Fruit fly (Drosophila melanogaster) whole organism, prepupa: ENCODE results near the gene Kah.

Experiments used
- Blimp-1 ChIP-seq: fragments of 200-800 bp; sonication (Bioruptor generic); optimal IDR thresholded peaks from 3 replicates; lab custom pipeline; 2017; ENCODE audit warnings: missing biosample characterization, missing genetic modification characterization, mild to moderate bottlenecking, moderate library complexity, missing genetic modification reagents
- CG10631 ChIP-seq: fragments of 200-800 bp; sonication (Bioruptor generic); optimal IDR thresholded peaks from 2 replicates; lab custom pipeline; 2016; ENCODE audit warnings: missing biosample characterization, missing genetic modification characterization
- CG10669 ChIP-seq: fragments of 200-800 bp; sonication (Bioruptor generic); optimal IDR thresholded peaks from 3 replicates; lab custom pipeline; 2018; ENCODE audit warnings: missing biosample characterization, mild to moderate bottlenecking, missing genetic modification characterization, moderate library complexity
- CG11294 ChIP-seq: fragments of 200-800 bp; sonication (Bioruptor generic); IDR thresholded peaks from 2 replicates; pipeline ENCODE4 v1.3.6; 2022; ENCODE audit warnings: missing biosample characterization, missing genetic modification characterization
- CG11762 ChIP-seq: fragments of 200-800 bp; sonication (Bioruptor generic); optimal IDR thresholded peaks from 3 replicates; lab custom pipeline; 2016; ENCODE audit warnings: missing biosample characterization, missing genetic modification characterization; ENCODE audit not compliant: insufficient read depth
- CG11902 ChIP-seq: fragments of 200-800 bp; sonication (Bioruptor generic); optimal IDR thresholded peaks from 3 replicates; lab custom pipeline; 2016; ENCODE audit warnings: missing biosample characterization, missing genetic modification characterization
- CG15336 ChIP-seq: fragments of 200-800 bp; sonication (Bioruptor generic); IDR thresholded peaks from 2 replicates; pipeline ENCODE4 v1.3.6; 2022; ENCODE audit warnings: missing biosample characterization, missing genetic modification characterization
- CG31627 ChIP-seq: fragments of 200-800 bp; sonication (Bioruptor generic); optimal IDR thresholded peaks from 3 replicates; lab custom pipeline; 2016; ENCODE audit warnings: missing biosample characterization, missing genetic modification characterization
- CG34406 ChIP-seq: fragments of 200-800 bp; sonication (Bioruptor generic); optimal IDR thresholded peaks from 3 replicates; lab custom pipeline; 2016; ENCODE audit warnings: missing biosample characterization, missing genetic modification characterization
- CG3919 ChIP-seq: fragments of 200-800 bp; sonication (Bioruptor generic); optimal IDR thresholded peaks from 3 replicates; lab custom pipeline; 2016; ENCODE audit warnings: missing biosample characterization, missing genetic modification characterization
- CG6163 ChIP-seq: fragments of 200-800 bp; sonication (Bioruptor generic); IDR thresholded peaks from 3 replicates; pipeline ENCODE4 v1.3.6; 2022; ENCODE audit warnings: missing biosample characterization, missing genetic modification characterization
- CG6792 ChIP-seq: fragments of 200-800 bp; sonication (Bioruptor generic); optimal IDR thresholded peaks from 3 replicates; lab custom pipeline; 2016; ENCODE audit warnings: missing biosample characterization, missing genetic modification characterization
- CG6808 ChIP-seq: fragments of 200-800 bp; sonication (Bioruptor generic); optimal IDR thresholded peaks from 3 replicates; lab custom pipeline; 2017; ENCODE audit warnings: missing biosample characterization, missing genetic modification characterization, mild to moderate bottlenecking, moderate library complexity, missing genetic modification reagents
- CG6854 ChIP-seq: fragments of 200-800 bp; sonication (Bioruptor generic); optimal IDR thresholded peaks from 2 replicates; lab custom pipeline; 2017; ENCODE audit warnings: missing biosample characterization, mild to moderate bottlenecking, missing genetic modification characterization
- CG7368 ChIP-seq: fragments of 200-800 bp; sonication (Bioruptor generic); optimal IDR thresholded peaks from 3 replicates; lab custom pipeline; 2016; ENCODE audit warnings: missing biosample characterization, missing genetic modification characterization
- CG8119 ChIP-seq: fragments of 200-800 bp; sonication (Bioruptor generic); IDR thresholded peaks from 3 replicates; pipeline ENCODE4 v1.3.6; 2022; ENCODE audit warnings: missing biosample characterization, missing genetic modification characterization
- CG8319 ChIP-seq: fragments of 200-800 bp; sonication (Bioruptor generic); optimal IDR thresholded peaks from 3 replicates; lab custom pipeline; 2016; ENCODE audit warnings: missing biosample characterization, missing genetic modification characterization
- CG8632 ChIP-seq: fragments of 200-800 bp; sonication (Bioruptor generic); optimal IDR thresholded peaks from 3 replicates; lab custom pipeline; 2016; ENCODE audit warnings: missing biosample characterization, missing genetic modification characterization
- CG9139 ChIP-seq: fragments of 200-800 bp; sonication (Bioruptor generic); optimal IDR thresholded peaks from 3 replicates; lab custom pipeline; 2017; ENCODE audit warnings: missing biosample characterization, mild to moderate bottlenecking, missing genetic modification characterization
- Eip78C ChIP-seq: fragments of 200-800 bp; sonication (Bioruptor generic); peaks from one replicate; lab custom pipeline; 2016; ENCODE audit warnings: missing biosample characterization, missing genetic modification characterization
- Ets21C ChIP-seq: fragments of 200-800 bp; sonication (Bioruptor generic); optimal IDR thresholded peaks from 3 replicates; lab custom pipeline; 2016; ENCODE audit warnings: missing biosample characterization, missing genetic modification characterization
- Hr39 ChIP-seq: fragments of 200-800 bp; sonication (Bioruptor generic); optimal IDR thresholded peaks from 2 replicates; lab custom pipeline; 2016; ENCODE audit warnings: missing biosample characterization, missing genetic modification characterization
- Lpt ChIP-seq: fragments of 200-800 bp; sonication (Bioruptor generic); optimal IDR thresholded peaks from 3 replicates; lab custom pipeline; 2016; ENCODE audit warnings: missing biosample characterization, missing genetic modification characterization
- Met ChIP-seq: fragments of 200-800 bp; sonication (Bioruptor generic); optimal IDR thresholded peaks from 3 replicates; lab custom pipeline; 2016; ENCODE audit warnings: missing biosample characterization, missing genetic modification characterization
- Sox14 ChIP-seq: fragments of 200-800 bp; sonication (Bioruptor generic); optimal IDR thresholded peaks from 3 replicates; lab custom pipeline; 2016; ENCODE audit warnings: missing biosample characterization, missing genetic modification characterization
- achi ChIP-seq: fragments of 200-800 bp; sonication (Bioruptor generic); optimal IDR thresholded peaks from 3 replicates; lab custom pipeline; 2016; ENCODE audit warnings: missing biosample characterization, missing genetic modification characterization
- acj6 ChIP-seq: fragments of 200-800 bp; sonication (Bioruptor generic); optimal IDR thresholded peaks from 3 replicates; lab custom pipeline; 2016; ENCODE audit warnings: missing biosample characterization, missing genetic modification characterization
- cyc ChIP-seq: fragments of 200-800 bp; sonication (Bioruptor generic); optimal IDR thresholded peaks from 3 replicates; lab custom pipeline; 2016; ENCODE audit warnings: missing biosample characterization, missing genetic modification characterization
- dac ChIP-seq: fragments of 200-800 bp; sonication (Bioruptor generic); optimal IDR thresholded peaks from 2 replicates; lab custom pipeline; 2017; ENCODE audit warnings: missing biosample characterization, mild to moderate bottlenecking, missing genetic modification characterization
- dsx ChIP-seq: fragments of 200-800 bp; optimal IDR thresholded peaks from 3 replicates; lab custom pipeline; 2019; ENCODE audit warnings: missing biosample characterization, mild to moderate bottlenecking, missing genetic modification characterization, moderate library complexity; ENCODE audit not compliant: poor library complexity, severe bottlenecking
- eg ChIP-seq: fragments of 200-800 bp; sonication (Bioruptor generic); IDR thresholded peaks from 3 replicates; pipeline ENCODE4 v1.3.6; 2022; ENCODE audit warnings: missing biosample characterization, missing genetic modification characterization
- fd59A ChIP-seq: fragments of 200-800 bp; sonication (Bioruptor generic); optimal IDR thresholded peaks from 2 replicates; lab custom pipeline; 2017; ENCODE audit warnings: missing biosample characterization, mild to moderate bottlenecking, missing genetic modification characterization, missing genetic modification reagents
- fd85E ChIP-seq: fragments of 200-800 bp; sonication (Bioruptor generic); optimal IDR thresholded peaks from 3 replicates; lab custom pipeline; 2016; ENCODE audit warnings: missing biosample characterization, missing genetic modification characterization
- fkh ChIP-seq: fragments of 200-800 bp; sonication (Bioruptor generic); optimal IDR thresholded peaks from 3 replicates; lab custom pipeline; 2017; ENCODE audit warnings: missing biosample characterization, mild to moderate bottlenecking, missing genetic modification characterization, moderate library complexity
- net ChIP-seq: fragments of 200-800 bp; sonication (Bioruptor generic); optimal IDR thresholded peaks from 3 replicates; lab custom pipeline; 2016; ENCODE audit warnings: missing biosample characterization, missing genetic modification characterization
- pdm3 ChIP-seq: fragments of 200-800 bp; sonication (Bioruptor generic); optimal IDR thresholded peaks from 3 replicates; lab custom pipeline; 2016; ENCODE audit warnings: missing biosample characterization, missing genetic modification characterization
- salr ChIP-seq, 2 experiments: fragments of 200-800 bp; sonication (Bioruptor generic); optimal IDR thresholded peaks; 3 replicates each; lab custom pipeline; 2016 to 2018; ENCODE audit warnings: missing biosample characterization in 2 of 2, missing genetic modification characterization in 2 of 2, mild to moderate bottlenecking in 1 of 2
- spab ChIP-seq: fragments of 200-800 bp; sonication (Bioruptor generic); optimal IDR thresholded peaks from 2 replicates; lab custom pipeline; 2017; ENCODE audit warnings: missing biosample characterization, mild to moderate bottlenecking, missing genetic modification characterization, missing genetic modification reagents
- ss ChIP-seq, 2 experiments: fragments of 200-800 bp; sonication (Bioruptor generic); optimal IDR thresholded peaks; 2 replicates in 1 of 2; 3 replicates in 1 of 2; lab custom pipeline; 2017 to 2018; ENCODE audit warnings: mild to moderate bottlenecking in 2 of 2, missing biosample characterization in 2 of 2, missing genetic modification characterization in 2 of 2, moderate library complexity in 1 of 2
- svp ChIP-seq: fragments of 200-800 bp; sonication (Bioruptor generic); peaks from one replicate; lab custom pipeline; 2016; ENCODE audit warnings: missing biosample characterization, missing genetic modification characterization
- topi ChIP-seq: fragments of 200-800 bp; sonication (Bioruptor generic); optimal IDR thresholded peaks from 3 replicates; lab custom pipeline; 2016; ENCODE audit warnings: missing biosample characterization, missing genetic modification characterization
- vri ChIP-seq: fragments of 200-800 bp; sonication (Bioruptor generic); optimal IDR thresholded peaks from 3 replicates; lab custom pipeline; 2016; ENCODE audit warnings: missing biosample characterization, mild to moderate bottlenecking, missing genetic modification characterization

The Kah gene

DNA sequence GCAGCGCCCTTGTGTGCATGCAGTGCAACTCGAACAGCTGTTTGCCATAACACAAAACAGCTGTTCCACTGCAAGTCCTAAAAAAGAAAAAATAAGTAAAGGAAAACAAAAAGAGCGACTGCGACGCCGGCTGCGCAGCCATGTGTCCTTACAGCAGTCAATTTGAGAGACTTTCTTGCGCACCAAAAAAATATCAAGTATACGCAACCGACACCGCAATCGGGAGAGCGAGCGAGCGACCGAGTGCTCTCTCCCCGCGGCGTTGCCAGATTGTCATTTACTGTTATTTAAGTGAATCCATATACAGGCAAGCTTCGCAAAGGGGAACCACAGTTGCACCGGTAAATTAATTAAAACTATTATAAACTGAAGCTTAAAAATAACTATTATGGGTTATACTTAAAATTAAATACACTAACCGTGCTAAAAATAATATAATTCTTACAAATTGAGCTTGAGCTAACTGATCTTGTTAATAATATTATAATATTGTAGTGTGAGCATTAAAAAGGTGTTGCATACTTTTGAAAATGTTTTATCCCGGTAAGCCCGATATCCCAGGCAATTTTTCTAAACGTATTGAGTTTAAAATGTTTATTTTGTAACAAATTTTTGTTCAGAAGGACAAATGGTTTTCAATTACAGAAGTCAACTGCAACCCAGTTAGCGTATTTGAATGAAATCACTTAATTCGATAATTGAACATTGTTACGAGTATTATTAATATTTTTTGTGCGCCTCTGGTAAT, 41.0 kb upstream of the Kah start (continued):
- no peak for TF ChIP-seq CG6808
- peak; percentile 41 for TF ChIP-seq CG6854 (GFP tag; lab: Kevin White, UChicago)
- TF ChIP-seq Met (GFP tag; lab: Kevin White, UChicago): peak; percentile 56
- no peak for TF ChIP-seq CG34406 (GFP tag; lab: Kevin White, UChicago)
- TF ChIP-seq spab (GFP tag; lab: Kevin White, UChicago): no peak
- no peak for TF ChIP-seq CG8319 (GFP tag; lab: Kevin White, UChicago)
- TF ChIP-seq pdm3: peak; percentile 39
- TF ChIP-seq dac (GFP tag; lab: Kevin White, UChicago): no peak
- peak; percentile 67 for TF ChIP-seq svp (GFP tag; lab: Kevin White, UChicago)
- TF ChIP-seq Lpt (GFP tag; lab: Kevin White, UChicago): no peak
- TF ChIP-seq CG6792: no peak
- peak; percentile 12; the same call in 1 of the 2 replicates for TF ChIP-seq CG11294
- 0 out of 3 replicates have a peak, but pooled peaks have one; percentile 28 for TF ChIP-seq CG6163 (GFP tag; lab: Robert Waterston, UW)
- TF ChIP-seq CG11902 (GFP tag; lab: Kevin White, UChicago): no peak
- TF ChIP-seq achi: peak; percentile 37
- no peak for TF ChIP-seq Sox14 (GFP tag; lab: Kevin White, UChicago)
- TF ChIP-seq CG31627 (GFP tag; lab: Kevin White, UChicago): peak; percentile 25
- TF ChIP-seq CG8119 (GFP tag; lab: Robert Waterston, UW): peak; percentile 41; the same call in 1 of the 3 replicates
- no peak for TF ChIP-seq fd85E (GFP tag; lab: Kevin White, UChicago)
- peak; percentile 5 for TF ChIP-seq CG9139 (GFP tag; lab: Kevin White, UChicago)
- no peak for TF ChIP-seq Ets21C (GFP tag; lab: Kevin White, UChicago)
- peak; percentile 22 for TF ChIP-seq topi (GFP tag; lab: Kevin White, UChicago)
- TF ChIP-seq ss (GFP tag; optimal IDR thresholded peaks at IDR 0.05; lab: Kevin White, UChicago): peak in 1 of 2 experiments; percentile 52
- peak; percentile 7 for TF ChIP-seq cyc (GFP tag; lab: Kevin White, UChicago)
- no peak for TF ChIP-seq Blimp-1 (GFP tag; lab: Kevin White, UChicago)
- TF ChIP-seq CG7368: peak; percentile 16
- peak; percentile 10 for TF ChIP-seq CG3919 (GFP tag; lab: Kevin White, UChicago)
- peak; percentile 8 for TF ChIP-seq CG10669 (GFP tag; lab: Kevin White, UChicago)
- TF ChIP-seq Hr39 (GFP tag; lab: Kevin White, UChicago): peak; percentile 19
- TF ChIP-seq vri: peak; percentile 24
- peak; percentile 19 for TF ChIP-seq CG8632 (GFP tag; lab: Kevin White, UChicago)
- peak; percentile 7 for TF ChIP-seq CG10631
- TF ChIP-seq Eip78C: peak; percentile 74

DNA sequence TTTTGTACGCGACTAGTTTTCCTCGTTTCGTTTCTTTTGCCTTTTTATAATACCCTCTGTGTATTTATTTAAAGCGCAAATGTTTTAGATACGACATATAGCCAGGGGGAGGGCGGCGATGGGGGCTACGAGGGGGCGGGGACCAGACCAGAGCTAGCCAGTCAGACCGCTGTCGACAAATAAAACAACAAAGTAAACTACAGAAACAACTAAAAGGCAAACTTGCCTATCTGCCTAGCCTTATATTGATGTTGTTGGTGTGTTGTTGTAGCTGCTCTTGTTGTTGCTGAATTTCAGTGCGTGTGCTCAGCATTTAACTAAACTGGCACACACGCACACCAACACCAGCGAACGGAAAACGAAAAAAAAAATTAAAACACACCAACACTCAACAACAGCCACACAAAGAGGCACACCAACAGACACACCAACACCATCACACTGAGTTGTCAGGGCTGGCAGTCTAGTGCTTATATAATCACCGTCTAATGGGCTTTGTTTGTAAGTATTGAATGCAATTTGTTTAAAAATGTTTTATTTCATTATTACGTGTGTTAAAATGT, 40.4 kb upstream of the Kah start:
- TF ChIP-seq acj6 (GFP tag; lab: Kevin White, UChicago) (no peak), ss (GFP tag; optimal IDR thresholded peaks at IDR 0.05; lab: Kevin White, UChicago) (peak in 1 of 2 experiments; percentile 66), CG10669 (GFP tag; lab: Kevin White, UChicago) (no peak), salr (GFP tag; optimal IDR thresholded peaks at IDR 0.05; lab: Kevin White, UChicago) (no peak), CG8319 (GFP tag; lab: Kevin White, UChicago) (no peak), CG15336 (GFP tag; lab: Robert Waterston, UW) (0 out of 2 replicates have a peak, but pooled peaks have one; percentile 21), net (GFP tag; lab: Kevin White, UChicago) (no peak), Lpt (GFP tag; lab: Kevin White, UChicago) (peak; percentile 29), CG11762 (no peak), dac (GFP tag; lab: Kevin White, UChicago) (no peak), Hr39 (GFP tag; lab: Kevin White, UChicago) (no peak), topi (GFP tag; lab: Kevin White, UChicago) (no peak), fkh (GFP tag; lab: Kevin White, UChicago) (peak; percentile 94), eg (GFP tag; lab: Robert Waterston, UW) (peak; percentile 57; the same call in 1 of the 3 replicates), CG34406 (GFP tag; lab: Kevin White, UChicago) (no peak), svp (GFP tag; lab: Kevin White, UChicago) (no peak), dsx (GFP tag; lab: Kevin White, UChicago) (peak; percentile 23), fd59A (GFP tag; lab: Kevin White, UChicago) (no peak), Sox14 (GFP tag; lab: Kevin White, UChicago) (peak; percentile 12)
